Worm (Caenorhabditis elegans): Measurements from ENCODE around the gene ZC250.5.

ZC250.5 gene

DNA sequence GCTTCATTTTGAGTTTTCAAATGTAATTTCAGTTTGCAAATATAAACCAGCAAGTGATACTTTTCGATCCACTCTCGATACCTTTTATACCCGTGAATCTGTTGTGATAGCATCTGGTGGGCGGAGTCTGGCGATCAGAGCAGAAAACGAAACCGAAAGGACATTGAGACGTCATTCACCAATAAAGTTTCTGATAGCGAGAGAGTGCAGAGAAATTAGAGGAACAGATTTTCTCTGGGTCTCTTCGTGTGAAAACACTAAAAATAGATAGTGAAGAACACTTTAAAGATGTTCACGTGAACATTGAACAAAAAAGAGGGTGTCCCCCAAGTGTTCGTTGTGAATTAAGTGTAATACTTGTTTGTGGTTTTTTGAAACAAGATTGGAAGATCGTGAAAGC is 41.8 kb upstream of the ZC250.5 start, which contains the start of gene pgph-3 (continued):
- TF ChIP-seq ceh-28 (tag; optimal IDR thresholded peaks at IDR 0.05) (peak; percentile 46), nhr-77 (tag; optimal IDR thresholded peaks at IDR 0.05) (no peak), nhr-25 (tag; optimal IDR thresholded peaks at IDR 0.05) (peak; percentile 92), lin-39 (tag; optimal IDR thresholded peaks at IDR 0.05) (no peak), sea-2 (GFP tag; optimal IDR thresholded peaks at IDR 0.05) (no peak), hmg-11 (tag; optimal IDR thresholded peaks at IDR 0.05) (no peak), egl-27 (tag; optimal IDR thresholded peaks at IDR 0.05) (peak; percentile 62), nfya-1 (tag; optimal IDR thresholded peaks at IDR 0.05; ENCODE audit: insufficient read depth) (peak; percentile 68), ztf-11 (tag; optimal IDR thresholded peaks at IDR 0.05) (no peak), nhr-11 (tag; optimal IDR thresholded peaks at IDR 0.05) (no peak), nhr-67 (tag; optimal IDR thresholded peaks at IDR 0.05) (no peak), mdl-1 (tag; optimal IDR thresholded peaks at IDR 0.05) (peak; percentile 81), egl-5 (tag; optimal IDR thresholded peaks at IDR 0.05) (peak; percentile 40)

DNA sequence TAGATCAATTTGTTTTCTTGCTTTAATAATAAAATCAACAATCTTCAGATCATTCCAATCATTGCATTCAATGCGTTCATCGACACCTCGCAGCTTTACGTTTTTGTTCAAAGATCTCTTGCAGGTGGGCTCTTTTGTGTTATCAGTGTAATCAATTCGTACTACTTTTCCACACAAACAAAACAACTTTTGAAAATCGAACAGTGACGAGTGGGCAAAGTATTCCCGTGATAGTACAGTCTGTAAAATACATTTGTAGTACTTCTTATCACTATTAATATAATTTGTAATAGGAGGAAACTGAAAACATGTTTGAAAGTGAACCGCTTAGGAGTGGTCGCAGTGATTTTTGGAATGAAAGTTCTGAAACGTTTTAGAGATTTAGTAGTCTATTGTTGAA is 40.5 kb upstream of the ZC250.5 start, which contains the start of gene pgph-2:
pgph-2 (plus strand) TSS at position 47 of the 400 bp plus-strand sequence.
- TF ChIP-seq ztf-4 (tag; optimal IDR thresholded peaks at IDR 0.05) (no peak), R02D3.7 (tag; optimal IDR thresholded peaks at IDR 0.05) (no peak), pqm-1 (tag; optimal IDR thresholded peaks at IDR 0.05) (peak; percentile 76), elt-3 (tag; optimal IDR thresholded peaks at IDR 0.05) (no peak), elt-1 (tag; optimal IDR thresholded peaks at IDR 0.05) (no peak), nhr-28 (tag; optimal IDR thresholded peaks at IDR 0.05) (no peak), pha-4 (tag; optimal IDR thresholded peaks at IDR 0.05) (peak; percentile 18), lin-39 (tag; optimal IDR thresholded peaks at IDR 0.05) (no peak), ceh-16 (tag; optimal IDR thresholded peaks at IDR 0.05) (no peak), eor-1 (tag; optimal IDR thresholded peaks at IDR 0.05) (no peak), nhr-76 (tag; optimal IDR thresholded peaks at IDR 0.05) (no peak), tbx-2 (tag; optimal IDR thresholded peaks at IDR 0.05) (no peak), aly-2 (tag; optimal IDR thresholded peaks at IDR 0.05) (no peak), ztf-11 (tag; optimal IDR thresholded peaks at IDR 0.05) (no peak), fkh-2 (tag; optimal IDR thresholded peaks at IDR 0.05) (no peak), elt-2 (tag; optimal IDR thresholded peaks at IDR 0.05) (peak; percentile 74), nhr-12 (tag; optimal IDR thresholded peaks at IDR 0.05) (no peak)

DNA sequence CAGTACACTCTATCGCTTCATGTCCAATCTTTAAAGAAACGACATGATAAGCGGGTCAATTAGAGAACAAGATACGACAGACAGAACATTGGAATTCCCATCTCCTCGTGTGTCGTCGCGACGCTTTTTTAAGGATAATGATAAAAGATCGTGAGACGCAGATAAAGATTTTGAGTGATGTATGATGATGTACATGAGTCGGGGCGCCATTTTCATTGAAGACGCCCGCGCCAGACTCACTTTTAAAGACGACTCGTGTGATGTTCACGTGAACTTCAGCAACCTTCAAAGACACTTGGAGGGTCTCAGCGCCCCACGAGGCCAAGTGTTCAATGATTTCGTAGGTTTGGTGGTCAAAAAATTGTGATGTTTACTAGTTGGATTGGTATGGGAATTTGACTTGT is 37.3 kb upstream of the ZC250.5 start:
- TF ChIP-seq egl-5 (tag; optimal IDR thresholded peaks at IDR 0.05) (peak; percentile 24), ama-1 (optimal IDR thresholded peaks at IDR 0.05) (no peak), nhr-28 (tag; optimal IDR thresholded peaks at IDR 0.05) (no peak), ZK546.5 (tag; optimal IDR thresholded peaks at IDR 0.05) (no peak), nhr-77 (tag; optimal IDR thresholded peaks at IDR 0.05) (no peak), nfya-1 (tag; optimal IDR thresholded peaks at IDR 0.05; ENCODE audit: insufficient read depth) (peak; percentile 42), egl-27 (tag; optimal IDR thresholded peaks at IDR 0.05) (peak; percentile 45), nhr-25 (tag; optimal IDR thresholded peaks at IDR 0.05) (peak; percentile 62), jun-1 (tag; optimal IDR thresholded peaks at IDR 0.05) (peak; percentile 56), tbx-2 (tag; optimal IDR thresholded peaks at IDR 0.05) (peak; percentile 32), pha-4 (tag; optimal IDR thresholded peaks at IDR 0.05) (no peak), elt-1 (tag; optimal IDR thresholded peaks at IDR 0.05) (peak; percentile 20), fos-1 (tag; optimal IDR thresholded peaks at IDR 0.05) (no peak), R02D3.7 (tag; optimal IDR thresholded peaks at IDR 0.05) (no peak), nhr-67 (tag; optimal IDR thresholded peaks at IDR 0.05) (no peak), elt-2 (tag; optimal IDR thresholded peaks at IDR 0.05) (peak; percentile 87), aly-2 (tag; optimal IDR thresholded peaks at IDR 0.05) (no peak), ztf-11 (tag; optimal IDR thresholded peaks at IDR 0.05) (no peak), nhr-11 (tag; optimal IDR thresholded peaks at IDR 0.05) (no peak), mml-1 (tag; optimal IDR thresholded peaks at IDR 0.05) (peak; percentile 63), hmg-11 (tag; optimal IDR thresholded peaks at IDR 0.05) (no peak), daf-12 (tag; optimal IDR thresholded peaks at IDR 0.05) (no peak), nhr-12 (tag; optimal IDR thresholded peaks at IDR 0.05) (no peak), lin-39 (tag; optimal IDR thresholded peaks at IDR 0.05) (peak; percentile 42), snpc-4 (tag; optimal IDR thresholded peaks at IDR 0.05) (no peak), ceh-9 (tag; optimal IDR thresholded peaks at IDR 0.05) (no peak), nhr-43 (tag; optimal IDR thresholded peaks at IDR 0.05; ENCODE audit: poor library complexity, severe bottlenecking) (peak; percentile 88), eor-1 (tag; optimal IDR thresholded peaks at IDR 0.05) (no peak), ceh-16 (tag; optimal IDR thresholded peaks at IDR 0.05) (no peak), ceh-28 (tag; optimal IDR thresholded peaks at IDR 0.05) (peak; percentile 54), unc-39 (tag; optimal IDR thresholded peaks at IDR 0.05) (no peak), ceh-82 (tag; optimal IDR thresholded peaks at IDR 0.05) (no peak), fkh-10 (GFP tag; optimal IDR thresholded peaks at IDR 0.05) (no peak), elt-3 (tag; optimal IDR thresholded peaks at IDR 0.05) (peak in 2 of 3 experiments; percentile 18 to 63), fkh-2 (tag; optimal IDR thresholded peaks at IDR 0.05) (no peak), nhr-237 (tag; optimal IDR thresholded peaks at IDR 0.05) (no peak), skn-1 (tag; optimal IDR thresholded peaks at IDR 0.05) (no peak), mdl-1 (tag; optimal IDR thresholded peaks at IDR 0.05) (peak; percentile 7), lin-15B (tag; optimal IDR thresholded peaks at IDR 0.05) (no peak), nhr-76 (tag; optimal IDR thresholded peaks at IDR 0.05) (no peak), lsy-12 (tag; optimal IDR thresholded peaks at IDR 0.05) (no peak), nhr-23 (tag; optimal IDR thresholded peaks at IDR 0.05) (peak; percentile 95), pqm-1 (tag; optimal IDR thresholded peaks at IDR 0.05) (peak; percentile 72), zag-1 (tag; optimal IDR thresholded peaks at IDR 0.05) (no peak), sea-2 (GFP tag; optimal IDR thresholded peaks at IDR 0.05) (no peak), ztf-4 (tag; optimal IDR thresholded peaks at IDR 0.05) (no peak)

Data from whole organism, L3 larva.